Worm (Caenorhabditis elegans) whole organism, midembryonic: Measurements from ENCODE around the gene F07G6.2.

ENCODE experiments used
- flt-1 ChIP-seq: fragments of 200-800 bp; sonication (Bioruptor generic); IDR thresholded peaks from 2 replicates; pipeline ENCODE4 v1.3.6; 2022; ENCODE audit warnings: missing genetic modification characterization, missing compliant biosample characterization
- med-1 ChIP-seq: sonication (generic microtip); optimal IDR thresholded peaks from 2 replicates; lab custom pipeline; 2017; ENCODE audit warnings: missing genetic modification characterization, mild to moderate bottlenecking, missing compliant biosample characterization, antibody characterized with exemption, missing genetic modification reagents; ENCODE audit not compliant: insufficient read depth
- ref-1 ChIP-seq: fragments of 200-800 bp; sonication (Bioruptor generic); conservative IDR thresholded peaks from 2 replicates; pipeline ENCODE4 v1.3.6; 2022; ENCODE audit warnings: missing genetic modification reagents, missing genetic modification characterization, missing compliant biosample characterization

ce11 chrX:1720359-1720758 lies 6.8 kb upstream of the F07G6.2 start, which contains the start of gene F07G6.8:
- no peak for TF ChIP-seq flt-1 (GFP tag; lab: Robert Waterston, UW)
- no peak for TF ChIP-seq ref-1 (GFP tag; lab: Robert Waterston, UW)
- no peak for TF ChIP-seq med-1 (GFP tag; lab: Kevin White, UChicago)
